Worm (Caenorhabditis elegans) whole organism, early embryonic: ENCODE results near the gene C11H1.9.

ENCODE experiments used
- aly-1 ChIP-seq: sonication (generic microtip); optimal IDR thresholded peaks from 2 replicates; lab custom pipeline; 2016; ENCODE audit warnings: missing genetic modification characterization, missing compliant biosample characterization
- ceh-13 ChIP-seq: fragments of 200-800 bp; sonication (Bioruptor generic); optimal IDR thresholded peaks from 2 replicates; lab custom pipeline; 2018; ENCODE audit warnings: mild to moderate bottlenecking, missing genetic modification characterization, missing compliant biosample characterization
- flt-1 ChIP-seq: fragments of 200-800 bp; sonication (Bioruptor generic); IDR thresholded peaks from 2 replicates; pipeline ENCODE4 v1.3.6; 2022; ENCODE audit warnings: missing genetic modification characterization, missing compliant biosample characterization
- pes-1 ChIP-seq: fragments of 200-800 bp; sonication (Bioruptor generic); IDR thresholded peaks from 2 replicates; pipeline ENCODE4 v1.3.6; 2022; ENCODE audit warnings: missing genetic modification reagents, missing genetic modification characterization, missing compliant biosample characterization
- scrt-1 ChIP-seq: fragments of 200-800 bp; sonication (Bioruptor generic); IDR thresholded peaks from 2 replicates; pipeline ENCODE4 v1.3.6; 2022; ENCODE audit warnings: missing genetic modification characterization, missing compliant biosample characterization
- sea-1 ChIP-seq: fragments of 200-800 bp; sonication (Bioruptor generic); conservative IDR thresholded peaks from 2 replicates; pipeline ENCODE4 v1.3.6; 2022; ENCODE audit warnings: missing genetic modification characterization, missing compliant biosample characterization
- tbx-11 ChIP-seq: fragments of 200-800 bp; sonication (Bioruptor generic); IDR thresholded peaks from 2 replicates; pipeline ENCODE4 v1.3.6; 2022; ENCODE audit warnings: missing genetic modification characterization, missing compliant biosample characterization

- TF ChIP-seq aly-1 (tag; lab: Kevin White, UChicago), result no peak
- TF ChIP-seq sea-1 (GFP tag; lab: Robert Waterston, UW), result no peak
- TF ChIP-seq flt-1, result no peak
- no peak for TF ChIP-seq scrt-1 (GFP tag; lab: Robert Waterston, UW)
- no peak for TF ChIP-seq pes-1 (GFP tag; lab: Robert Waterston, UW)
- no peak for TF ChIP-seq ceh-13 (GFP tag; lab: Kevin White, UChicago)
- TF ChIP-seq tbx-11 (GFP tag; lab: Robert Waterston, UW), result no peak
Observed at ce11 chrX:14292632-14293031, 27.6 kb downstream of the C11H1.9 start.
